Fruit fly (Drosophila melanogaster): ENCODE data around the gene mtgo.

Gene mtgo

dm6 chr2L:16676651-16677359 is 132.0 kb downstream of the mtgo start, which contains the start of the genes Trpgamma and her (continued):
- TF ChIP-seq disco-r (GFP tag; optimal IDR thresholded peaks at IDR 0.05): no peak
- no peak for TF ChIP-seq Hr51 (GFP tag; optimal IDR thresholded peaks at IDR 0.05)
- no peak for TF ChIP-seq Ravus (GFP tag; IDR thresholded peaks at IDR 0.05)
- no peak for TF ChIP-seq Taf1 (GFP tag; IDR thresholded peaks at IDR 0.05)
- no peak for TF ChIP-seq pnt (GFP tag; optimal IDR thresholded peaks at IDR 0.05)
- TF ChIP-seq CG6683 (GFP tag; optimal IDR thresholded peaks at IDR 0.05): no peak
- no peak for TF ChIP-seq grau (tag; optimal IDR thresholded peaks at IDR 0.05)
- TF ChIP-seq pum (GFP tag; optimal IDR thresholded peaks at IDR 0.05): no peak
- peak; percentile 25 for TF ChIP-seq CG17829 (tag; optimal IDR thresholded peaks at IDR 0.05)
- TF ChIP-seq croc (GFP tag; conservative IDR thresholded peaks at IDR 0.05): no peak
- no peak for TF ChIP-seq gce (GFP tag; IDR thresholded peaks at IDR 0.05)
- TF ChIP-seq lilli (GFP tag; optimal IDR thresholded peaks at IDR 0.05): peak; percentile 28
- no peak for TF ChIP-seq aop (GFP tag; IDR thresholded peaks at IDR 0.05)
- TF ChIP-seq CG4707 (GFP tag; optimal IDR thresholded peaks at IDR 0.05): no peak
- TF ChIP-seq sima (GFP tag; optimal IDR thresholded peaks at IDR 0.05): no peak
- no peak for TF ChIP-seq Pdp1 (GFP tag; optimal IDR thresholded peaks at IDR 0.05)
- TF ChIP-seq CG18764 (GFP tag; optimal IDR thresholded peaks at IDR 0.05): no peak
- no peak for TF ChIP-seq ap (GFP tag; IDR thresholded peaks at IDR 0.05)
- no peak for TF ChIP-seq pfk (GFP tag; optimal IDR thresholded peaks at IDR 0.05)
- TF ChIP-seq esg (GFP tag; conservative IDR thresholded peaks at IDR 0.05): no peak
- TF ChIP-seq chm (GFP tag; IDR thresholded peaks at IDR 0.05): no peak
- TF ChIP-seq Vsx1 (GFP tag; optimal IDR thresholded peaks at IDR 0.05): peak; percentile 5
- no peak for TF ChIP-seq btn (GFP tag; optimal IDR thresholded peaks at IDR 0.05)
- no peak for TF ChIP-seq zfh1 (GFP tag; IDR thresholded peaks at IDR 0.05)
- no peak for TF ChIP-seq fd102C (GFP tag; optimal IDR thresholded peaks at IDR 0.05)
- no peak for TF ChIP-seq CG8388 (GFP tag; optimal IDR thresholded peaks at IDR 0.05)
- TF ChIP-seq CG30431 (GFP tag; optimal IDR thresholded peaks at IDR 0.05): no peak
- TF ChIP-seq D (optimal IDR thresholded peaks at IDR 0.05): no peak
- no peak for TF ChIP-seq D (GFP tag; optimal IDR thresholded peaks at IDR 0.05)
- TF ChIP-seq Fer2 (tag; optimal IDR thresholded peaks at IDR 0.05): no peak
- no peak for TF ChIP-seq psq (GFP tag; optimal IDR thresholded peaks at IDR 0.05)
- peak; percentile 29 for TF ChIP-seq nerfin-1 (tag; optimal IDR thresholded peaks at IDR 0.05)
- TF ChIP-seq CG14965 (GFP tag; optimal IDR thresholded peaks at IDR 0.05; ENCODE audit: borderline replicate concordance): no peak
- no peak for TF ChIP-seq ssp (GFP tag; IDR thresholded peaks at IDR 0.05)
- TF ChIP-seq CG10979 (tag; optimal IDR thresholded peaks at IDR 0.05): no peak
- no peak for TF ChIP-seq CG17568 (GFP tag; optimal IDR thresholded peaks at IDR 0.05)
- no peak for TF ChIP-seq CG11085 (GFP tag; IDR thresholded peaks at IDR 0.05)
- TF ChIP-seq ato (GFP tag; IDR thresholded peaks at IDR 0.05; ENCODE audit: partially characterized antibody): peak; percentile 79
- no peak for TF ChIP-seq dati (GFP tag; IDR thresholded peaks at IDR 0.05)
- TF ChIP-seq cad (GFP tag; optimal IDR thresholded peaks at IDR 0.05): no peak
- no peak for TF ChIP-seq Mad (GFP tag; optimal IDR thresholded peaks at IDR 0.05)
- no peak for TF ChIP-seq CG3407 (GFP tag; optimal IDR thresholded peaks at IDR 0.05)
- TF ChIP-seq run (tag; optimal IDR thresholded peaks at IDR 0.05): no peak
- no peak for TF ChIP-seq NfI (GFP tag; optimal IDR thresholded peaks at IDR 0.05)
- no peak for TF ChIP-seq gcm2 (GFP tag; optimal IDR thresholded peaks at IDR 0.05)
- TF ChIP-seq CG33213 (GFP tag; optimal IDR thresholded peaks at IDR 0.05): peak; percentile 43
- TF ChIP-seq CG1024 (GFP tag; IDR thresholded peaks at IDR 0.05): no peak
- no peak for TF ChIP-seq odd (GFP tag; optimal IDR thresholded peaks at IDR 0.05)
- no peak for TF ChIP-seq jigr1 (GFP tag; IDR thresholded peaks at IDR 0.05)
- no peak for TF ChIP-seq CG11456 (GFP tag; IDR thresholded peaks at IDR 0.05)
- peak; percentile 0 for TF ChIP-seq CG30403 (GFP tag; optimal IDR thresholded peaks at IDR 0.05)

All from whole organism, embryonic.